Fruit fly (Drosophila melanogaster): ENCODE measurements around the gene CG12402.
A peak's percentile ranks its signal among the peaks of the same experiment; 100 is the strongest.

DNA sequence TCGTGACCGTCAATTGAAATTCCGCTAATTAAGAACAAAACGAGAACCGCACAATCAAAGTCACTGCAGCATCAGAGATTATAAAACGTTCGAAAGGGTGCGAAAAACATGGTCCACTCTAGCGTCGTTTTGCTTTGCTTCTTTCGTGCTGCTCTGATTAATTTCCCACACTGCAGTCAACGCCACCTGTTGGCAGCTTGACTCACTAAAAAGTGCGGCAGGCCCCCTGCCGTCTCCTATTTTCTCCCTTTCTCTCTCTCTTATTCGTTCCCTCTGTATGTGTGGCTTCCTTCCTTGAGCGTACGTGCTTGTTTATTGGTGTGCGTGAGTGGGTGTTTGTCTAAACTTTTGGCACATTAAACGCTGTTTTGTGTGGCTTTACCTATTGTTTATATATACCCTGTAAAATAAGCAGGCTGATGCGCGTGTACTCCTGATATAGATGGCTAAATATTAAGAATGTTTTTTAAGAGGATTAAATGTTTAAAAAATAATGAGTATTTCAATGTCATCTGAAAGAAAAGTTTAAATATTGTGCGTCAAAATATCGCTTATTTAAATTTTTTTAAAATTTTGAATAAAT, 9.5 kb downstream of the CG12402 start:
- TF ChIP-seq CG1647 (GFP tag; optimal IDR thresholded peaks at IDR 0.05) (no peak), Rfx (GFP tag; IDR thresholded peaks at IDR 0.05) (peak; percentile 42), CrebB (tag; optimal IDR thresholded peaks at IDR 0.05) (no peak), rib (GFP tag; IDR thresholded peaks at IDR 0.05) (no peak), psq (GFP tag; optimal IDR thresholded peaks at IDR 0.05) (no peak), CG11456 (GFP tag; IDR thresholded peaks at IDR 0.05) (peak; percentile 60; the same call in 1 of the 3 replicates), Lhr (GFP tag; optimal IDR thresholded peaks at IDR 0.05) (no peak), CG10274 (GFP tag; optimal IDR thresholded peaks at IDR 0.05) (no peak), CG16779 (GFP tag; IDR thresholded peaks at IDR 0.05) (no peak), Nf-YB (GFP tag; optimal IDR thresholded peaks at IDR 0.05) (no peak)
